Fruit fly (Drosophila melanogaster) whole organism, embryonic: Measurements from ENCODE around the gene RpS28b.

Experiments
- Abd-B ChIP-seq: fragments of 200-800 bp; sonication (Bioruptor generic); optimal IDR thresholded peaks from 2 replicates; lab custom pipeline; 2018; ENCODE audit warnings: missing biosample characterization, mild to moderate bottlenecking, missing genetic modification characterization, moderate library complexity
- Asciz ChIP-seq: fragments of 200-800 bp; sonication (Bioruptor generic); optimal IDR thresholded peaks from 2 replicates; lab custom pipeline; 2017; ENCODE audit warnings: missing biosample characterization, mild to moderate bottlenecking, missing genetic modification characterization, missing genetic modification reagents
- Atf6 ChIP-seq: fragments of 200-800 bp; sonication (Bioruptor generic); IDR thresholded peaks from 2 replicates; pipeline ENCODE4 v1.3.6; 2022; ENCODE audit warnings: missing biosample characterization, missing genetic modification characterization
- CG10209 ChIP-seq: fragments of 200-800 bp; sonication (Bioruptor generic); optimal IDR thresholded peaks from 3 replicates; lab custom pipeline; 2017; ENCODE audit warnings: missing biosample characterization, mild to moderate bottlenecking, missing genetic modification characterization, missing genetic modification reagents
- CG10267 ChIP-seq: fragments of 200-800 bp; sonication (Bioruptor generic); optimal IDR thresholded peaks from 2 replicates; lab custom pipeline; 2018; ENCODE audit warnings: missing biosample characterization, mild to moderate bottlenecking, missing genetic modification characterization, moderate library complexity
- CG11696 ChIP-seq: fragments of 200-800 bp; sonication (Bioruptor generic); IDR thresholded peaks from 2 replicates; pipeline ENCODE4 v1.3.6; 2022; ENCODE audit warnings: missing biosample characterization, missing genetic modification characterization
- CG12071 ChIP-seq: fragments of 200-800 bp; sonication (Bioruptor generic); optimal IDR thresholded peaks from 3 replicates; lab custom pipeline; 2018; ENCODE audit warnings: missing biosample characterization, mild to moderate bottlenecking, missing genetic modification characterization
- CG12659 ChIP-seq: fragments of 200-800 bp; sonication (Bioruptor generic); optimal IDR thresholded peaks from 3 replicates; lab custom pipeline; 2017; ENCODE audit warnings: mild to moderate bottlenecking, missing biosample characterization, missing genetic modification reagents, missing genetic modification characterization
- CG17829 ChIP-seq: fragments of 200-800 bp; optimal IDR thresholded peaks from 2 replicates; lab custom pipeline; 2019; ENCODE audit warnings: missing biosample characterization, mild to moderate bottlenecking, missing genetic modification characterization, moderate library complexity
- CG2120 ChIP-seq: fragments of 200-800 bp; sonication (Bioruptor generic); optimal IDR thresholded peaks from 3 replicates; lab custom pipeline; 2016; ENCODE audit warnings: missing biosample characterization, missing genetic modification characterization
- CG3065 ChIP-seq: fragments of 200-800 bp; sonication (Bioruptor generic); optimal IDR thresholded peaks from 2 replicates; lab custom pipeline; 2016; ENCODE audit warnings: missing biosample characterization, missing genetic modification characterization
- CG31388 ChIP-seq: fragments of 200-800 bp; sonication (Bioruptor generic); optimal IDR thresholded peaks from 2 replicates; lab custom pipeline; 2016; ENCODE audit warnings: missing biosample characterization, missing genetic modification characterization
- CG3995 ChIP-seq: fragments of 200-800 bp; sonication (Bioruptor generic); optimal IDR thresholded peaks from 3 replicates; lab custom pipeline; 2016; ENCODE audit warnings: missing biosample characterization, missing genetic modification characterization
- CG6689 ChIP-seq: fragments of 200-800 bp; sonication (Bioruptor generic); IDR thresholded peaks from 2 replicates; pipeline ENCODE4 v1.3.6; 2022; ENCODE audit warnings: missing biosample characterization, missing genetic modification characterization
- CG6765 ChIP-seq: fragments of 200-800 bp; sonication (Bioruptor generic); optimal IDR thresholded peaks from 3 replicates; lab custom pipeline; 2017; ENCODE audit warnings: missing biosample characterization, mild to moderate bottlenecking, missing genetic modification characterization
- CG8924 ChIP-seq: fragments of 200-800 bp; optimal IDR thresholded peaks from 3 replicates; lab custom pipeline; 2019; ENCODE audit warnings: missing biosample characterization, mild to moderate bottlenecking, missing genetic modification characterization, moderate library complexity
- D19B ChIP-seq: fragments of 200-800 bp; sonication (Bioruptor generic); optimal IDR thresholded peaks from 2 replicates; lab custom pipeline; 2017; ENCODE audit warnings: missing biosample characterization, mild to moderate bottlenecking, missing genetic modification characterization
- E2f1 ChIP-seq: fragments of 200-800 bp; sonication (Bioruptor generic); IDR thresholded peaks from 2 replicates; pipeline ENCODE4 v1.3.6; 2022; ENCODE audit warnings: missing biosample characterization, missing genetic modification characterization
- Fer2 ChIP-seq: fragments of 200-800 bp; sonication (Bioruptor generic); optimal IDR thresholded peaks from 2 replicates; lab custom pipeline; 2018; ENCODE audit warnings: missing biosample characterization, mild to moderate bottlenecking, missing genetic modification characterization, moderate library complexity
- HmgZ ChIP-seq: fragments of 200-800 bp; sonication (Bioruptor generic); optimal IDR thresholded peaks from 2 replicates; lab custom pipeline; 2018; ENCODE audit warnings: missing biosample characterization, mild to moderate bottlenecking, missing genetic modification characterization
- Nf-YB ChIP-seq: fragments of 200-800 bp; sonication (Bioruptor generic); optimal IDR thresholded peaks from 3 replicates; lab custom pipeline; 2019; ENCODE audit warnings: missing biosample characterization, mild to moderate bottlenecking, missing genetic modification characterization, moderate library complexity
- PHDP ChIP-seq: fragments of 200-800 bp; sonication (Bioruptor generic); optimal IDR thresholded peaks from 3 replicates; lab custom pipeline; 2018; ENCODE audit warnings: missing biosample characterization, mild to moderate bottlenecking, missing genetic modification characterization, moderate library complexity
- Rx ChIP-seq: fragments of 200-800 bp; sonication (Bioruptor generic); IDR thresholded peaks from 2 replicates; pipeline ENCODE4 v1.3.6; 2022; ENCODE audit warnings: missing biosample characterization, missing genetic modification characterization
- Sin3A ChIP-seq: fragments of >200 bp; optimal IDR thresholded peaks from 2 replicates; lab custom pipeline; 2018
- Ssrp ChIP-seq: fragments of 200-800 bp; sonication (Bioruptor generic); optimal IDR thresholded peaks from 2 replicates; lab custom pipeline; 2018; ENCODE audit warnings: missing biosample characterization, mild to moderate bottlenecking, missing genetic modification characterization, moderate library complexity
- bcd ChIP-seq: fragments of 200-800 bp; sonication (Bioruptor generic); optimal IDR thresholded peaks from 2 replicates; lab custom pipeline; 2017; ENCODE audit warnings: missing biosample characterization, mild to moderate bottlenecking, missing genetic modification characterization
- cas ChIP-seq: fragments of 200-800 bp; sonication (Bioruptor generic); IDR thresholded peaks from 2 replicates; pipeline ENCODE4 v1.3.6; 2022; ENCODE audit warnings: missing biosample characterization, missing genetic modification characterization
- crp ChIP-seq, 2 experiments: fragments of 200-800 bp; sonication (Bioruptor generic); optimal IDR thresholded peaks; 2 replicates in 1 of 2; 3 replicates in 1 of 2; lab custom pipeline; 2017; ENCODE audit warnings: missing biosample characterization in 2 of 2, missing genetic modification characterization in 2 of 2, mild to moderate bottlenecking in 1 of 2, moderate library complexity in 1 of 2
- dmrt99B ChIP-seq: fragments of 200-800 bp; sonication (Bioruptor generic); optimal IDR thresholded peaks from 2 replicates; lab custom pipeline; 2018; ENCODE audit warnings: missing biosample characterization, mild to moderate bottlenecking, missing genetic modification characterization, moderate library complexity
- fd102C ChIP-seq: fragments of 200-800 bp; sonication (Bioruptor generic); optimal IDR thresholded peaks from 2 replicates; lab custom pipeline; 2018; ENCODE audit warnings: missing biosample characterization, mild to moderate bottlenecking, missing genetic modification characterization, moderate library complexity
- hkb ChIP-seq, 2 experiments: fragments of 200-800 bp in 1 of 2; fragments of >200 bp in 1 of 2; sonication (Bioruptor generic) in 1 of 2; IDR thresholded peaks in 1 of 2; optimal IDR thresholded peaks in 1 of 2; 2 replicates each; pipeline versions ENCODE4 v1.3.6 to Lab custom; 2017 to 2022; ENCODE audit warnings: missing biosample characterization in 1 of 2, missing genetic modification characterization in 1 of 2
- kah ChIP-seq: fragments of 200-800 bp; sonication (Bioruptor generic); optimal IDR thresholded peaks from 2 replicates; lab custom pipeline; 2018; ENCODE audit warnings: missing biosample characterization, mild to moderate bottlenecking, missing genetic modification characterization
- klu ChIP-seq: fragments of 200-800 bp; sonication (Bioruptor generic); IDR thresholded peaks from 2 replicates; pipeline ENCODE4 v1.3.6; 2022; ENCODE audit warnings: missing biosample characterization, missing genetic modification characterization
- luna ChIP-seq: fragments of 200-800 bp; sonication (Bioruptor generic); optimal IDR thresholded peaks from 2 replicates; lab custom pipeline; 2016; ENCODE audit warnings: missing biosample characterization, missing genetic modification characterization
- mirr ChIP-seq: fragments of 200-800 bp; sonication (Bioruptor generic); optimal IDR thresholded peaks from 3 replicates; lab custom pipeline; 2018; ENCODE audit warnings: missing biosample characterization, mild to moderate bottlenecking, missing genetic modification characterization
- pho ChIP-seq: fragments of 200-800 bp; sonication (Bioruptor generic); optimal IDR thresholded peaks from 2 replicates; lab custom pipeline; 2016; ENCODE audit warnings: missing biosample characterization, missing genetic modification characterization
- pum ChIP-seq: fragments of 200-800 bp; sonication (Bioruptor generic); optimal IDR thresholded peaks from 2 replicates; lab custom pipeline; 2016; ENCODE audit warnings: missing biosample characterization, missing genetic modification characterization
- pzg ChIP-seq: fragments of 200-800 bp; sonication (Bioruptor generic); optimal IDR thresholded peaks from 3 replicates; lab custom pipeline; 2018; ENCODE audit warnings: missing biosample characterization, mild to moderate bottlenecking, missing genetic modification characterization, moderate library complexity
- ranshi ChIP-seq: fragments of 200-800 bp; sonication (Bioruptor generic); IDR thresholded peaks from 2 replicates; pipeline ENCODE4 v1.3.6; 2022; ENCODE audit warnings: missing biosample characterization, missing genetic modification characterization
- repo ChIP-seq: fragments of 200-800 bp; sonication (Bioruptor generic); optimal IDR thresholded peaks from 2 replicates; lab custom pipeline; 2016; ENCODE audit warnings: missing biosample characterization, missing genetic modification characterization
- sima ChIP-seq: fragments of 200-800 bp; sonication (Bioruptor generic); optimal IDR thresholded peaks from 2 replicates; lab custom pipeline; 2016; ENCODE audit warnings: missing biosample characterization, missing genetic modification characterization
- slou ChIP-seq: fragments of 200-800 bp; sonication (Bioruptor generic); optimal IDR thresholded peaks from 3 replicates; lab custom pipeline; 2016; ENCODE audit warnings: missing biosample characterization, missing genetic modification characterization
- sqz ChIP-seq: fragments of 200-800 bp; sonication (Bioruptor generic); optimal IDR thresholded peaks from 3 replicates; lab custom pipeline; 2018; ENCODE audit warnings: missing biosample characterization, mild to moderate bottlenecking, missing genetic modification characterization
- sr ChIP-seq: fragments of 200-800 bp; sonication (Bioruptor generic); IDR thresholded peaks from 3 replicates; pipeline ENCODE4 v1.3.6; 2022; ENCODE audit warnings: missing biosample characterization, missing genetic modification characterization
- ssp ChIP-seq: fragments of 200-800 bp; sonication (Bioruptor generic); IDR thresholded peaks from 2 replicates; pipeline ENCODE4 v1.3.6; 2022; ENCODE audit warnings: missing biosample characterization, missing genetic modification characterization
- tio ChIP-seq: fragments of 200-800 bp; sonication (Bioruptor generic); optimal IDR thresholded peaks from 2 replicates; lab custom pipeline; 2017; ENCODE audit warnings: missing biosample characterization, missing genetic modification characterization, inconsistent platforms
- tna ChIP-seq: fragments of 200-800 bp; sonication (Bioruptor generic); IDR thresholded peaks from 2 replicates; pipeline ENCODE4 v1.3.6; 2022; ENCODE audit warnings: missing biosample characterization, missing genetic modification characterization; ENCODE audit not compliant: partially characterized antibody
- usp ChIP-seq: fragments of >200 bp; optimal IDR thresholded peaks from 2 replicates; lab custom pipeline; 2017; ENCODE audit warnings: missing biosample characterization, missing genetic modification characterization
- wor ChIP-seq: fragments of 200-800 bp; sonication (Bioruptor generic); IDR thresholded peaks from 2 replicates; pipeline ENCODE4 v1.3.6; 2022; ENCODE audit warnings: missing biosample characterization, missing genetic modification characterization
- zfh1 ChIP-seq: fragments of 200-800 bp; sonication (Bioruptor generic); IDR thresholded peaks from 3 replicates; pipeline ENCODE4 v1.3.6; 2022; ENCODE audit warnings: missing biosample characterization, missing genetic modification characterization

Gene RpS28b

DNA sequence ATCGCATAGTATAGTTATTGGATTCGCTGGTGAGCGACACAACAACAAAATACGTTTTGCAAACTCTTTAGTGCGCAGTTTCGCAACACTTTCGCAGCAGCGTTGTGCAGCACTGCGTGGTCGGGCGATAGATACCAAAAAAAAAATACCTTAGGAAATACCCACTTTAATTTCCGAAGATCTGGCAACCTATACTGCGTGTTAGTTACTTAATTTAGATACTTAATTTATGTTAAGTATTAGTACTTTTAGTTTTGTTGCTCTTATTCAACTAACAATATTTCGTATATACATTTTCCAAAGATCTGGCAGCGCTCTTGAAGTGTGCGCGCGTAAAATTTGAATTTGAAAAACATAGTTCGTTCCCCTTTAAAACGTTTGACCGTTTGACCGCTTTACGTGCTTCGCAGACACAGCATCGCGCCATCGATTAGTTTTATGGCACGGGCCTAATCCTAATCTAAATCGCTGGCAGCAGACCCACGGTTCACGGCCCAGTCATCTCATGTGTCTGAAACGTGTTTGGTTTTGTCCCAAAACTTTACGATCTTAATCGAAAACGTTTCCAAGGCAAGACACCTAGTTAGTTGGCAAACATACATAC, 25.6 kb downstream of the RpS28b start, which contains the start of gene LPCAT (continued):
- TF ChIP-seq pzg (GFP tag; lab: Kevin White, UChicago) (peak; percentile 91), tio (GFP tag; lab: Kevin White, UChicago) (no peak), ranshi (peak; percentile 66; the same call in 1 of the 2 replicates), pum (GFP tag; lab: Kevin White, UChicago) (peak; percentile 83), CG12071 (no peak), CG31388 (GFP tag; lab: Kevin White, UChicago) (peak; percentile 47), hkb (optimal IDR thresholded peaks at IDR 0.05; lab: Kevin White, UChicago) (peak; percentile 95), hkb (GFP tag; IDR thresholded peaks at IDR 0.05; lab: Robert Waterston, UW) (peak; percentile 77), Sin3A (peak; percentile 88), CG3995 (peak; percentile 26), ssp (GFP tag; lab: Robert Waterston, UW) (peak; percentile 70), slou (GFP tag; lab: Kevin White, UChicago) (peak; percentile 80), CG6765 (peak; percentile 46), Rx (GFP tag; lab: Robert Waterston, UW) (peak; percentile 74), sr (GFP tag; lab: Robert Waterston, UW) (no peak; the same call in 2 of the 3 replicates), dmrt99B (tag; lab: Kevin White, UChicago) (peak; percentile 41), fd102C (GFP tag; lab: Kevin White, UChicago) (peak; percentile 20), CG11696 (GFP tag; lab: Robert Waterston, UW) (no peak), E2f1 (GFP tag; lab: Robert Waterston, UW) (peak; percentile 78), mirr (GFP tag; lab: Kevin White, UChicago) (no peak), zfh1 (GFP tag; lab: Robert Waterston, UW) (peak; percentile 85; the same call in 2 of the 3 replicates), D19B (GFP tag; lab: Kevin White, UChicago) (peak; percentile 50), Ssrp (tag; lab: Kevin White, UChicago) (no peak), Atf6 (peak; percentile 61; the same call in 1 of the 2 replicates), CG12659 (GFP tag; lab: Kevin White, UChicago) (peak; percentile 73), usp (GFP tag; lab: Kevin White, UChicago) (no peak), CG10267 (tag; lab: Kevin White, UChicago) (peak; percentile 96), Fer2 (tag; lab: Kevin White, UChicago) (peak; percentile 55), PHDP (peak; percentile 31), CG6689 (GFP tag; lab: Robert Waterston, UW) (peak; percentile 77), kah (no peak), cas (GFP tag; lab: Robert Waterston, UW) (peak; percentile 22; the same call in 1 of the 2 replicates), CG10209 (peak; percentile 77), pho (GFP tag; lab: Kevin White, UChicago) (peak; percentile 60), luna (GFP tag; lab: Kevin White, UChicago) (peak; percentile 10), repo (GFP tag; lab: Kevin White, UChicago) (peak; percentile 66), bcd (GFP tag; lab: Kevin White, UChicago) (peak; percentile 86), CG17829 (tag; lab: Kevin White, UChicago) (peak; percentile 47), CG2120 (GFP tag; lab: Kevin White, UChicago) (peak; percentile 88), Nf-YB (GFP tag; lab: Kevin White, UChicago) (no peak), Asciz (GFP tag; lab: Kevin White, UChicago) (peak; percentile 4), wor (GFP tag; lab: Robert Waterston, UW) (no peak; the same call in 1 of the 2 replicates), sqz (GFP tag; lab: Kevin White, UChicago) (no peak), klu (peak; percentile 62), tna (GFP tag; lab: Robert Waterston, UW) (0 out of 2 replicates have a peak, but pooled peaks have one; percentile 41), CG8924 (tag; lab: Kevin White, UChicago) (no peak), Abd-B (peak; percentile 78), crp (GFP tag; optimal IDR thresholded peaks at IDR 0.05; lab: Kevin White, UChicago) (no peak), sima (no peak), CG3065 (GFP tag; lab: Kevin White, UChicago) (no peak), HmgZ (tag; lab: Kevin White, UChicago) (peak; percentile 69)
